Fruit fly (Drosophila melanogaster) whole organism: ENCODE data around the gene Oseg5.

ENCODE experiments used
- CG8478 ChIP-seq: fragments of >200 bp; optimal IDR thresholded peaks from 2 replicates; lab custom pipeline; 2018; ENCODE audit warnings: inconsistent platforms
- pan ChIP-seq: fragments of >200 bp; optimal IDR thresholded peaks from 2 replicates; lab custom pipeline; 2017

DNA sequence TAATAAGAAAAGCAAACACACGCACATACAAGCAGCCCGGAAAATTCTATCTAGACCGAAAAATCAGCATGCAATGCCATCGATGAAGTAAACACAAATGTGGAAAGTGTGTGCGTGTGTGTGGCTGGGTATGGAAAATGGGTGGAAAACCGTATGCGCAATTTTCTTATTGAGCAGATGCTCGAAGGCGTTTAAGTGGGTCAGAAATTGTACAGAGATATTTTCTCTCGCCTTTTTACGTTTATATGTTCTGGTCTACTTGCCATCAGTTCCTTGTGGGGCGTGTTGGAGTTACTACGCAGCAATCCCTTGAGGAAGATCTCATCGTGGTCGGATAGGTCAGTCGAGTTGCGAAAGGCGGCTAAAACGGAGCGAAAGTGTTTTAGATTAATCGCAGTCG is 39.9 kb downstream of the Oseg5 start:
- TF ChIP-seq pan (lab: Kevin White, UChicago): no peak
- no peak for TF ChIP-seq CG8478 (lab: Kevin White, UChicago)
